Fruit fly (Drosophila melanogaster): ENCODE measurements around the gene Rrp1.

dm6 chr2L:2954472-2954871 lies 17.8 kb downstream of the Rrp1 start, which contains the start of gene Rbp9:
- TF ChIP-seq Mio (GFP tag; optimal IDR thresholded peaks at IDR 0.05) = no peak
- TF ChIP-seq Myc (optimal IDR thresholded peaks at IDR 0.05) = no peak
- TF ChIP-seq Sp1 (GFP tag; optimal IDR thresholded peaks at IDR 0.05) = no peak
- TF ChIP-seq Abd-B (GFP tag; optimal IDR thresholded peaks at IDR 0.05) = no peak
- TF ChIP-seq dsf (GFP tag; optimal IDR thresholded peaks at IDR 0.05; ENCODE audit: borderline replicate concordance) = no peak
- TF ChIP-seq Jra (GFP tag; optimal IDR thresholded peaks at IDR 0.05) = no peak
- TF ChIP-seq pan (optimal IDR thresholded peaks at IDR 0.05) = no peak
- TF ChIP-seq psq (GFP tag; optimal IDR thresholded peaks at IDR 0.05) = no peak
- no peak for TF ChIP-seq fru (GFP tag; optimal IDR thresholded peaks at IDR 0.05)
- no peak for TF ChIP-seq OdsH (GFP tag; optimal IDR thresholded peaks at IDR 0.05)

All from whole organism, wandering third instar larva.